Fruit fly (Drosophila melanogaster) whole organism, prepupa: Measurements from ENCODE around the gene Wdr62.
A peak's percentile ranks its signal among the peaks of the same experiment; 100 is the strongest.

Experiments used
- CG11294 ChIP-seq: fragments of 200-800 bp; sonication (Bioruptor generic); IDR thresholded peaks from 2 replicates; pipeline ENCODE4 v1.3.6; 2022; ENCODE audit warnings: missing biosample characterization, missing genetic modification characterization
- CG11762 ChIP-seq: fragments of 200-800 bp; sonication (Bioruptor generic); optimal IDR thresholded peaks from 3 replicates; lab custom pipeline; 2016; ENCODE audit warnings: missing biosample characterization, missing genetic modification characterization; ENCODE audit not compliant: insufficient read depth
- CG15336 ChIP-seq: fragments of 200-800 bp; sonication (Bioruptor generic); IDR thresholded peaks from 2 replicates; pipeline ENCODE4 v1.3.6; 2022; ENCODE audit warnings: missing biosample characterization, missing genetic modification characterization
- CG1621 ChIP-seq: fragments of 200-800 bp; sonication (Bioruptor generic); optimal IDR thresholded peaks from 3 replicates; lab custom pipeline; 2018; ENCODE audit warnings: missing biosample characterization, mild to moderate bottlenecking, missing genetic modification characterization
- CG16779 ChIP-seq: fragments of 200-800 bp; sonication (Bioruptor generic); optimal IDR thresholded peaks from 3 replicates; lab custom pipeline; 2017; ENCODE audit warnings: missing biosample characterization, mild to moderate bottlenecking, missing genetic modification characterization
- CG3032 ChIP-seq: fragments of 200-800 bp; optimal IDR thresholded peaks from 2 replicates; lab custom pipeline; 2019; ENCODE audit warnings: missing biosample characterization, mild to moderate bottlenecking, missing genetic modification characterization, moderate library complexity
- CG31627 ChIP-seq: fragments of 200-800 bp; sonication (Bioruptor generic); optimal IDR thresholded peaks from 3 replicates; lab custom pipeline; 2016; ENCODE audit warnings: missing biosample characterization, missing genetic modification characterization
- CG32006 ChIP-seq: fragments of 200-800 bp; sonication (Bioruptor generic); optimal IDR thresholded peaks from 3 replicates; lab custom pipeline; 2017; ENCODE audit warnings: missing biosample characterization, mild to moderate bottlenecking, missing genetic modification characterization
- CG3919 ChIP-seq: fragments of 200-800 bp; sonication (Bioruptor generic); optimal IDR thresholded peaks from 3 replicates; lab custom pipeline; 2016; ENCODE audit warnings: missing biosample characterization, missing genetic modification characterization
- CG4318 ChIP-seq: fragments of 200-800 bp; sonication (Bioruptor generic); optimal IDR thresholded peaks from 3 replicates; lab custom pipeline; 2017; ENCODE audit warnings: missing biosample characterization, mild to moderate bottlenecking, missing genetic modification characterization
- CG6163 ChIP-seq: fragments of 200-800 bp; sonication (Bioruptor generic); IDR thresholded peaks from 3 replicates; pipeline ENCODE4 v1.3.6; 2022; ENCODE audit warnings: missing biosample characterization, missing genetic modification characterization
- CG6276 ChIP-seq: fragments of 200-800 bp; sonication (Bioruptor generic); optimal IDR thresholded peaks from 2 replicates; lab custom pipeline; 2017; ENCODE audit warnings: missing biosample characterization, mild to moderate bottlenecking, missing genetic modification characterization
- CG6808 ChIP-seq: fragments of 200-800 bp; sonication (Bioruptor generic); optimal IDR thresholded peaks from 3 replicates; lab custom pipeline; 2017; ENCODE audit warnings: missing biosample characterization, missing genetic modification characterization, mild to moderate bottlenecking, moderate library complexity, missing genetic modification reagents
- CG6854 ChIP-seq: fragments of 200-800 bp; sonication (Bioruptor generic); optimal IDR thresholded peaks from 2 replicates; lab custom pipeline; 2017; ENCODE audit warnings: missing biosample characterization, mild to moderate bottlenecking, missing genetic modification characterization
- CG8119 ChIP-seq: fragments of 200-800 bp; sonication (Bioruptor generic); IDR thresholded peaks from 3 replicates; pipeline ENCODE4 v1.3.6; 2022; ENCODE audit warnings: missing biosample characterization, missing genetic modification characterization
- CG8632 ChIP-seq: fragments of 200-800 bp; sonication (Bioruptor generic); optimal IDR thresholded peaks from 3 replicates; lab custom pipeline; 2016; ENCODE audit warnings: missing biosample characterization, missing genetic modification characterization
- CG9139 ChIP-seq: fragments of 200-800 bp; sonication (Bioruptor generic); optimal IDR thresholded peaks from 3 replicates; lab custom pipeline; 2017; ENCODE audit warnings: missing biosample characterization, mild to moderate bottlenecking, missing genetic modification characterization
- Eip75B ChIP-seq: fragments of 200-800 bp; sonication (Bioruptor generic); optimal IDR thresholded peaks from 3 replicates; lab custom pipeline; 2016; ENCODE audit warnings: missing biosample characterization, missing genetic modification characterization
- Eip78C ChIP-seq: fragments of 200-800 bp; sonication (Bioruptor generic); peaks from one replicate; lab custom pipeline; 2016; ENCODE audit warnings: missing biosample characterization, missing genetic modification characterization
- Eip93F ChIP-seq: fragments of 200-800 bp; sonication (Bioruptor generic); optimal IDR thresholded peaks from 2 replicates; lab custom pipeline; 2016; ENCODE audit warnings: missing biosample characterization, mild to moderate bottlenecking, missing genetic modification characterization
- Ets21C ChIP-seq: fragments of 200-800 bp; sonication (Bioruptor generic); optimal IDR thresholded peaks from 3 replicates; lab custom pipeline; 2016; ENCODE audit warnings: missing biosample characterization, missing genetic modification characterization
- Gug ChIP-seq: fragments of 200-800 bp; sonication (Bioruptor generic); IDR thresholded peaks from 2 replicates; pipeline ENCODE4 v1.3.6; 2022; ENCODE audit warnings: missing biosample characterization, missing genetic modification characterization
- Hr38 ChIP-seq: sonication (Bioruptor generic); optimal IDR thresholded peaks from 2 replicates; lab custom pipeline; 2016; ENCODE audit warnings: missing biosample characterization, missing genetic modification characterization
- Hr39 ChIP-seq: fragments of 200-800 bp; sonication (Bioruptor generic); optimal IDR thresholded peaks from 2 replicates; lab custom pipeline; 2016; ENCODE audit warnings: missing biosample characterization, missing genetic modification characterization
- Lpt ChIP-seq: fragments of 200-800 bp; sonication (Bioruptor generic); optimal IDR thresholded peaks from 3 replicates; lab custom pipeline; 2016; ENCODE audit warnings: missing biosample characterization, missing genetic modification characterization
- Sox102F ChIP-seq: fragments of 200-800 bp; sonication (Bioruptor generic); optimal IDR thresholded peaks from 2 replicates; lab custom pipeline; 2016; ENCODE audit warnings: missing biosample characterization, mild to moderate bottlenecking, missing genetic modification characterization
- Sox14 ChIP-seq: fragments of 200-800 bp; sonication (Bioruptor generic); optimal IDR thresholded peaks from 3 replicates; lab custom pipeline; 2016; ENCODE audit warnings: missing biosample characterization, missing genetic modification characterization
- Sox15 ChIP-seq: fragments of 200-800 bp; sonication (Bioruptor generic); optimal IDR thresholded peaks from 3 replicates; lab custom pipeline; 2016; ENCODE audit warnings: missing biosample characterization, missing genetic modification characterization
- achi ChIP-seq: fragments of 200-800 bp; sonication (Bioruptor generic); optimal IDR thresholded peaks from 3 replicates; lab custom pipeline; 2016; ENCODE audit warnings: missing biosample characterization, missing genetic modification characterization
- acj6 ChIP-seq: fragments of 200-800 bp; sonication (Bioruptor generic); optimal IDR thresholded peaks from 3 replicates; lab custom pipeline; 2016; ENCODE audit warnings: missing biosample characterization, missing genetic modification characterization
- cyc ChIP-seq: fragments of 200-800 bp; sonication (Bioruptor generic); optimal IDR thresholded peaks from 3 replicates; lab custom pipeline; 2016; ENCODE audit warnings: missing biosample characterization, missing genetic modification characterization
- dsx ChIP-seq: fragments of 200-800 bp; optimal IDR thresholded peaks from 3 replicates; lab custom pipeline; 2019; ENCODE audit warnings: missing biosample characterization, mild to moderate bottlenecking, missing genetic modification characterization, moderate library complexity; ENCODE audit not compliant: poor library complexity, severe bottlenecking
- eg ChIP-seq: fragments of 200-800 bp; sonication (Bioruptor generic); IDR thresholded peaks from 3 replicates; pipeline ENCODE4 v1.3.6; 2022; ENCODE audit warnings: missing biosample characterization, missing genetic modification characterization
- esn ChIP-seq: fragments of 200-800 bp; sonication (Bioruptor generic); optimal IDR thresholded peaks from 2 replicates; lab custom pipeline; 2016; ENCODE audit warnings: missing biosample characterization, mild to moderate bottlenecking, missing genetic modification characterization, moderate library complexity
- fd59A ChIP-seq: fragments of 200-800 bp; sonication (Bioruptor generic); optimal IDR thresholded peaks from 2 replicates; lab custom pipeline; 2017; ENCODE audit warnings: missing biosample characterization, mild to moderate bottlenecking, missing genetic modification characterization, missing genetic modification reagents
- lz ChIP-seq: fragments of 200-800 bp; sonication (Bioruptor generic); optimal IDR thresholded peaks from 3 replicates; lab custom pipeline; 2016; ENCODE audit warnings: missing biosample characterization, missing genetic modification characterization
- net ChIP-seq: fragments of 200-800 bp; sonication (Bioruptor generic); optimal IDR thresholded peaks from 3 replicates; lab custom pipeline; 2016; ENCODE audit warnings: missing biosample characterization, missing genetic modification characterization
- pdm3 ChIP-seq: fragments of 200-800 bp; sonication (Bioruptor generic); optimal IDR thresholded peaks from 3 replicates; lab custom pipeline; 2016; ENCODE audit warnings: missing biosample characterization, missing genetic modification characterization
- salr ChIP-seq, 2 experiments: fragments of 200-800 bp; sonication (Bioruptor generic); optimal IDR thresholded peaks; 3 replicates each; lab custom pipeline; 2016 to 2018; ENCODE audit warnings: missing biosample characterization in 2 of 2, missing genetic modification characterization in 2 of 2, mild to moderate bottlenecking in 1 of 2
- spab ChIP-seq: fragments of 200-800 bp; sonication (Bioruptor generic); optimal IDR thresholded peaks from 2 replicates; lab custom pipeline; 2017; ENCODE audit warnings: missing biosample characterization, mild to moderate bottlenecking, missing genetic modification characterization, missing genetic modification reagents
- svp ChIP-seq: fragments of 200-800 bp; sonication (Bioruptor generic); peaks from one replicate; lab custom pipeline; 2016; ENCODE audit warnings: missing biosample characterization, missing genetic modification characterization
- topi ChIP-seq: fragments of 200-800 bp; sonication (Bioruptor generic); optimal IDR thresholded peaks from 3 replicates; lab custom pipeline; 2016; ENCODE audit warnings: missing biosample characterization, missing genetic modification characterization
- vri ChIP-seq: fragments of 200-800 bp; sonication (Bioruptor generic); optimal IDR thresholded peaks from 3 replicates; lab custom pipeline; 2016; ENCODE audit warnings: missing biosample characterization, mild to moderate bottlenecking, missing genetic modification characterization

Wdr62 gene

DNA sequence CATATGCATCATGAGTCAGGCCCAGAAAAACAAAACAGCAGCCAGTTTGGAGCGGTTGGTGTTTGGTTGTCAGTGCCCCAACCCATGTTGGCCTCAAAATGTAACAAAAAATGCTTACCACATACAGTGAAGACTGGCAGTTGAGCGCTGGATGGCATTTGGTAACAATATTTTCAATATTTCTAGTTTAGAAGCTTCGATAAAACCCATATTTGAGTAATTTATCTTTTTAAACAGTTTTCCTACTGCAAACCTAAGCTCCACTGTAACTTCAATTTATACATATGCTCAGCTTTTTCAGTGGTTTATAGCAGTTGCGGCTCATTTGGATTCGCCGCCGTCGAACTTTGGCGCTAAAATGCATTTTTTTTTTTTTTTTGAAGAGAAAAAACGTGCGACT is 32.0 kb downstream of the Wdr62 start (continued):
- TF ChIP-seq CG6808 (no peak), cyc (GFP tag; lab: Kevin White, UChicago) (no peak), Eip93F (GFP tag; lab: Kevin White, UChicago) (no peak), acj6 (GFP tag; lab: Kevin White, UChicago) (peak; percentile 7), pdm3 (GFP tag; lab: Kevin White, UChicago) (peak; percentile 30), CG6163 (peak; percentile 58; the same call in 2 of the 3 replicates), CG32006 (GFP tag; lab: Kevin White, UChicago) (peak; percentile 73)
- TF ChIP-seq, all 60 proteins: peak for 26

DNA sequence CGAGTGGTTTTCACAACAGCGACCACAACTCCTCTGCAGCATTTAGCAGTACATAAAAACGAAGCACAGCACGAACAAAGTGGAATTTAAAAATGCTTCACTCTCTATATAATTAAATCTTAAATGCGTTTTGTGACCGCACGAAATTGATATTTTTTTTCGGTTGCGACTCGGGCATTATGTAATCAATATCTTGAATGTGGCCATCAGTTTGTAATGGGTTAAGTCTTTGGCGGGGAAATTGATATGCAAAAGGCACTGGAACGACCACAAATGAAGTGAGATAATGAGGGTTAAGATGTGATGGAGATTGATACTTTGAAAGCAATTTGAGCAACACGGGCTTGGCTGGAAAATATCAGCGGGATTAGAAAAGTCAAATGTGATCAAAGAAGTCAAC is 39.4 kb downstream of the Wdr62 start:
- TF ChIP-seq CG16779: no peak
- no peak for TF ChIP-seq CG3032
- no peak for TF ChIP-seq eg (GFP tag; lab: Robert Waterston, UW)
- TF ChIP-seq CG11294 (GFP tag; lab: Robert Waterston, UW): no peak
- no peak for TF ChIP-seq achi
- TF ChIP-seq Lpt (GFP tag; lab: Kevin White, UChicago): no peak
- TF ChIP-seq CG31627 (GFP tag; lab: Kevin White, UChicago): no peak
- TF ChIP-seq Ets21C (GFP tag; lab: Kevin White, UChicago): no peak
- no peak for TF ChIP-seq Hr39 (GFP tag; lab: Kevin White, UChicago)
- TF ChIP-seq CG6854 (GFP tag; lab: Kevin White, UChicago): no peak
- TF ChIP-seq CG6808: no peak
- no peak for TF ChIP-seq Gug (GFP tag; lab: Robert Waterston, UW)
- no peak for TF ChIP-seq CG8632
- TF ChIP-seq CG6163: no peak
- no peak for TF ChIP-seq Sox102F (GFP tag; lab: Kevin White, UChicago)
- TF ChIP-seq svp (GFP tag; lab: Kevin White, UChicago): no peak
- no peak for TF ChIP-seq acj6 (GFP tag; lab: Kevin White, UChicago)

DNA sequence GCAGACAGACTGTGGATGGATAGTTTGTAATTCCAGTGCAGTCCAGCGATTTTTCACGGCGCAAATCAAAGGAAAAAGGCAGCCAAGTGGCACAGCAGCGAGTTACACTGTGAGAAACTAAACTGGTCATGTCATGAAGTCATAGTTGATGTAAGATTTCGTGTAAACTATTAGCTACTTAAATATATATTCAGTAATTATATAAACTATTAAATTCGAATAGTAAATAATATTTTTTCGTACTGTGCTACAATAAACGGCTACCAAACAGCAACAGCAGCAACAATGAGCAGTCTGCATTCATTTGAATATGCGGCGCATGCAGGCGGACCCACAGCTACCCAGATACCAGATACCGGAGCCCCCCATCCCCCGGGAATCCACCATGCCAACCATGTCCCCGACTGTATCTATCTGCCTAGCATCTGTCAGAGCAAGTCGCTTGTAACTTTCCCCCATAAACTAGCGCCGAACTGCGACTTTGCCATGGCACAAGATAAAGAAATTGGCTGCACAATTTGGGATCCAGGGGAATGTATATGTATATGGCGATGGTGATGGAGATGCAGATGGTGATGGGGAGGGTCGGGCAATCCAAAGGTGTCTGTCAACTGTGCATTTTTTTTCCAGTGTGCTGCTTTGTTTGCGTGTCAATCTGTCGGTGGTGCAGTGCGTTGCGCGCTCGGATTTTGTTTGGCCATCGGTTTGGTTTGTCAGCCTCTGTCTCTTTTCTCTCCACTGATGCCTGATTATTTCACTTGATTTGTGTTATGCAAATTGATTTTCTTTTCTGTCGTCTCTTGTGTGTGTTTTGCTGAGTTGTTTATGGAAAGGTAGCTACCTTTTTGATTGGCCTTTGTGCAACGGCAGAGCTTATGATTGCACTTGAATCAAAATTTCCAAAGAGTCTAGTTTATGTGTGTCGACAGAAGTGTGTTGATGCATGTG is 41.8 kb downstream of the Wdr62 start:
- TF ChIP-seq Hr38 (no peak), CG6276 (peak; percentile 75), Eip93F (GFP tag; lab: Kevin White, UChicago) (no peak), vri (GFP tag; lab: Kevin White, UChicago) (no peak), Sox15 (GFP tag; lab: Kevin White, UChicago) (no peak), Eip78C (GFP tag; lab: Kevin White, UChicago) (peak; percentile 64), CG4318 (GFP tag; lab: Kevin White, UChicago) (peak; percentile 58), cyc (GFP tag; lab: Kevin White, UChicago) (no peak), net (peak; percentile 53), CG6854 (GFP tag; lab: Kevin White, UChicago) (no peak), acj6 (GFP tag; lab: Kevin White, UChicago) (peak; percentile 30), dsx (GFP tag; lab: Kevin White, UChicago) (no peak), CG11762 (GFP tag; lab: Kevin White, UChicago) (no peak), CG15336 (GFP tag; lab: Robert Waterston, UW) (peak; percentile 89), CG16779 (no peak), fd59A (no peak), achi (peak; percentile 62), CG8632 (no peak), salr (GFP tag; optimal IDR thresholded peaks at IDR 0.05; lab: Kevin White, UChicago) (peak in 1 of 2 experiments; percentile 40), Hr39 (GFP tag; lab: Kevin White, UChicago) (no peak), CG1621 (no peak), CG32006 (GFP tag; lab: Kevin White, UChicago) (peak; percentile 88), topi (GFP tag; lab: Kevin White, UChicago) (no peak), CG8119 (GFP tag; lab: Robert Waterston, UW) (peak; percentile 91), CG3919 (GFP tag; lab: Kevin White, UChicago) (peak; percentile 38), pdm3 (GFP tag; lab: Kevin White, UChicago) (no peak), Eip75B (no peak), Sox14 (GFP tag; lab: Kevin White, UChicago) (no peak), lz (GFP tag; lab: Kevin White, UChicago) (no peak), CG6163 (peak; percentile 79), CG11294 (GFP tag; lab: Robert Waterston, UW) (peak; percentile 61; the same call in 1 of the 2 replicates), CG3032 (no peak), eg (GFP tag; lab: Robert Waterston, UW) (peak; percentile 92), esn (GFP tag; lab: Kevin White, UChicago) (no peak), CG31627 (GFP tag; lab: Kevin White, UChicago) (no peak), spab (GFP tag; lab: Kevin White, UChicago) (no peak), CG9139 (GFP tag; lab: Kevin White, UChicago) (no peak)
